Worm (Caenorhabditis elegans) whole organism, L1 larva: ENCODE results near the gene hrg-10.
A peak's percentile ranks its signal among the peaks of the same experiment; 100 is the strongest.

Source experiments
- C16A3.4 ChIP-seq: fragments of 150-350 bp; optimal IDR thresholded peaks from 2 replicates; lab custom pipeline; 2014; ENCODE audit warnings: missing biosample characterization, missing genetic modification characterization
- F16B12.6 ChIP-seq: fragments of 150-350 bp; optimal IDR thresholded peaks from 2 replicates; lab custom pipeline; 2014; ENCODE audit warnings: missing biosample characterization, missing genetic modification characterization
- aha-1 ChIP-seq: fragments of 150-350 bp; optimal IDR thresholded peaks from 2 replicates; lab custom pipeline; 2014; ENCODE audit warnings: missing biosample characterization, missing genetic modification characterization
- ama-1 ChIP-seq: fragments of 150-350 bp; optimal IDR thresholded peaks from 2 replicates; lab custom pipeline; 2014
- ceh-8 ChIP-seq: fragments of 200-800 bp; sonication (Bioruptor generic); optimal IDR thresholded peaks from 2 replicates; lab custom pipeline; 2018; ENCODE audit warnings: mild to moderate bottlenecking, missing genetic modification characterization, moderate library complexity, missing compliant biosample characterization
- ceh-88 ChIP-seq: fragments of 200-800 bp; sonication (Bioruptor generic); IDR thresholded peaks from 2 replicates; pipeline ENCODE4 v1.3.6; 2022; ENCODE audit warnings: missing genetic modification characterization, missing compliant biosample characterization
- dpl-1 ChIP-seq, 3 experiments: fragments of 150-350 bp in 2 of 3; sonication (generic microtip) in 1 of 3; optimal IDR thresholded peaks; 2 replicates each; lab custom pipeline; 2014 to 2017; ENCODE audit warnings: missing biosample characterization in 3 of 3, missing genetic modification characterization in 3 of 3, missing genetic modification reagents in 3 of 3
- dsc-1 ChIP-seq: sonication (generic microtip); optimal IDR thresholded peaks from 2 replicates; lab custom pipeline; 2016; ENCODE audit warnings: mild to moderate bottlenecking, missing genetic modification characterization, missing compliant biosample characterization
- efl-1 ChIP-seq, 4 experiments: fragments of 150-350 bp; optimal IDR thresholded peaks in 3 of 4; peaks in 1 of 4; 1 replicate in 1 of 4; 2 replicates in 3 of 4; lab custom pipeline; 2014; ENCODE audit warnings: missing biosample characterization in 2 of 4, missing genetic modification characterization in 2 of 4, missing genetic modification reagents in 2 of 4
- efl-3 ChIP-seq: fragments of 200-800 bp; sonication (Bioruptor generic); optimal IDR thresholded peaks from 2 replicates; lab custom pipeline; 2018; ENCODE audit warnings: mild to moderate bottlenecking, missing genetic modification characterization, missing compliant biosample characterization
- egl-13 ChIP-seq: sonication (generic microtip); optimal IDR thresholded peaks from 2 replicates; lab custom pipeline; 2016; ENCODE audit warnings: missing genotype, missing genetic modification reagents, missing genetic modification characterization, missing compliant biosample characterization
- elt-2 ChIP-seq: sonication (generic microtip); optimal IDR thresholded peaks from 2 replicates; lab custom pipeline; 2016; ENCODE audit warnings: missing genetic modification characterization, mild to moderate bottlenecking, inconsistent platforms, missing compliant biosample characterization, missing genetic modification reagents
- elt-3 ChIP-seq, 6 experiments: fragments of 150-350 bp in 1 of 6; sonication (generic microtip); optimal IDR thresholded peaks; 2 replicates each; lab custom pipeline; 2017 to 2018; ENCODE audit warnings: missing biosample characterization in 6 of 6, missing genetic modification characterization in 6 of 6, inconsistent platforms in 1 of 6
- fkh-10 ChIP-seq: sonication (generic microtip); optimal IDR thresholded peaks from 2 replicates; lab custom pipeline; 2017; ENCODE audit warnings: missing biosample characterization, missing genetic modification reagents, missing genetic modification characterization
- fkh-4 ChIP-seq: sonication (generic microtip); optimal IDR thresholded peaks from 2 replicates; lab custom pipeline; 2016; ENCODE audit warnings: missing compliant biosample characterization, missing genetic modification characterization, borderline replicate concordance
- fkh-8 ChIP-seq: sonication (generic microtip); optimal IDR thresholded peaks from 2 replicates; lab custom pipeline; 2016; ENCODE audit warnings: mild to moderate bottlenecking, missing genetic modification characterization, missing compliant biosample characterization
- fos-1 ChIP-seq: fragments of 150-350 bp; optimal IDR thresholded peaks from 2 replicates; lab custom pipeline; 2014; ENCODE audit warnings: missing biosample characterization, missing genetic modification characterization
- grh-1 ChIP-seq: fragments of 200-800 bp; sonication (Bioruptor generic); IDR thresholded peaks from 2 replicates; pipeline ENCODE4 v1.3.6; 2022; ENCODE audit warnings: missing genetic modification reagents, missing genetic modification characterization, missing compliant biosample characterization
- hlh-17 ChIP-seq: fragments of 200-800 bp; sonication (Bioruptor generic); optimal IDR thresholded peaks from 2 replicates; lab custom pipeline; 2018; ENCODE audit warnings: missing genetic modification characterization, mild to moderate bottlenecking, missing compliant biosample characterization, moderate library complexity, borderline replicate concordance
- jun-1 ChIP-seq: fragments of 150-350 bp; optimal IDR thresholded peaks from 2 replicates; lab custom pipeline; 2014; ENCODE audit warnings: missing biosample characterization, missing genetic modification reagents, missing genetic modification characterization
- lin-13 ChIP-seq: fragments of 150-350 bp; optimal IDR thresholded peaks from 2 replicates; lab custom pipeline; 2014; ENCODE audit warnings: missing biosample characterization, missing genetic modification reagents, missing genetic modification characterization
- lin-14 ChIP-seq: fragments of 200-800 bp; sonication (Bioruptor generic); optimal IDR thresholded peaks from 2 replicates; lab custom pipeline; 2018; ENCODE audit warnings: mild to moderate bottlenecking, missing genetic modification characterization, moderate library complexity, missing compliant biosample characterization
- lin-15B ChIP-seq: fragments of 150-350 bp; sonication (generic microtip); optimal IDR thresholded peaks from 3 replicates; lab custom pipeline; 2014; ENCODE audit warnings: missing biosample characterization, missing genetic modification characterization
- lin-35 ChIP-seq, 2 experiments: fragments of 150-350 bp; optimal IDR thresholded peaks; 2 replicates each; lab custom pipeline; 2014; ENCODE audit warnings: missing biosample characterization in 2 of 2, missing genetic modification characterization in 2 of 2, missing genetic modification reagents in 2 of 2
- lir-3 ChIP-seq: sonication (generic microtip); optimal IDR thresholded peaks from 2 replicates; lab custom pipeline; 2016; ENCODE audit warnings: mild to moderate bottlenecking, missing genetic modification characterization, moderate library complexity, missing compliant biosample characterization; ENCODE audit not compliant: poor library complexity
- mab-9 ChIP-seq: fragments of 200-800 bp; sonication (Bioruptor generic); IDR thresholded peaks from 2 replicates; pipeline ENCODE4 v1.3.6; 2022; ENCODE audit warnings: missing genetic modification reagents, missing genetic modification characterization, missing compliant biosample characterization
- mep-1 ChIP-seq: fragments of 150-350 bp; optimal IDR thresholded peaks from 2 replicates; lab custom pipeline; 2014; ENCODE audit warnings: missing biosample characterization, missing genetic modification characterization
- nhr-12 ChIP-seq: sonication (generic microtip); optimal IDR thresholded peaks from 2 replicates; lab custom pipeline; 2017; ENCODE audit warnings: missing biosample characterization, missing genetic modification characterization
- nhr-20 ChIP-seq: sonication (generic microtip); optimal IDR thresholded peaks from 2 replicates; lab custom pipeline; 2016; ENCODE audit warnings: mild to moderate bottlenecking, missing genetic modification characterization, missing compliant biosample characterization
- nhr-28 ChIP-seq: fragments of 150-350 bp; optimal IDR thresholded peaks from 2 replicates; lab custom pipeline; 2014; ENCODE audit warnings: missing biosample characterization, missing genetic modification characterization
- nhr-47 ChIP-seq: sonication (generic microtip); optimal IDR thresholded peaks from 2 replicates; lab custom pipeline; 2016; ENCODE audit warnings: mild to moderate bottlenecking, missing genetic modification characterization, moderate library complexity, missing compliant biosample characterization
- nhr-71 ChIP-seq: sonication (generic microtip); optimal IDR thresholded peaks from 2 replicates; lab custom pipeline; 2016; ENCODE audit warnings: mild to moderate bottlenecking, missing genetic modification characterization, moderate library complexity, missing compliant biosample characterization
- nhr-84 ChIP-seq: sonication (generic microtip); optimal IDR thresholded peaks from 2 replicates; lab custom pipeline; 2017; ENCODE audit warnings: missing biosample characterization, missing genetic modification characterization
- nhr-85 ChIP-seq: sonication (generic microtip); peaks from one replicate; lab custom pipeline; 2016; ENCODE audit warnings: missing genetic modification characterization, inconsistent platforms, missing compliant biosample characterization
- pag-3 ChIP-seq: sonication (generic microtip); optimal IDR thresholded peaks from 2 replicates; lab custom pipeline; 2017; ENCODE audit warnings: missing genetic modification characterization, mild to moderate bottlenecking, missing compliant biosample characterization, antibody characterized with exemption, borderline replicate concordance; ENCODE audit not compliant: insufficient read depth
- pqm-1 ChIP-seq: sonication (generic microtip); optimal IDR thresholded peaks from 3 replicates; lab custom pipeline; 2017; ENCODE audit warnings: missing biosample characterization, missing genetic modification characterization
- rnt-1 ChIP-seq: sonication (generic microtip); optimal IDR thresholded peaks from 2 replicates; lab custom pipeline; 2016; ENCODE audit warnings: mild to moderate bottlenecking, missing genetic modification characterization, moderate library complexity, missing compliant biosample characterization
- skn-1 ChIP-seq: fragments of 150-350 bp; optimal IDR thresholded peaks from 2 replicates; lab custom pipeline; 2014; ENCODE audit warnings: missing biosample characterization, missing genetic modification characterization
- snu-23 ChIP-seq: sonication (generic microtip); optimal IDR thresholded peaks from 2 replicates; lab custom pipeline; 2016; ENCODE audit warnings: missing genetic modification characterization, missing compliant biosample characterization
- sox-4 ChIP-seq: sonication (generic microtip); optimal IDR thresholded peaks from 2 replicates; lab custom pipeline; 2016; ENCODE audit warnings: missing genetic modification characterization, missing compliant biosample characterization
- sup-37 ChIP-seq: fragments of 200-800 bp; sonication (Bioruptor generic); optimal IDR thresholded peaks from 2 replicates; lab custom pipeline; 2018; ENCODE audit warnings: mild to moderate bottlenecking, missing genetic modification characterization, missing compliant biosample characterization
- swsn-7 ChIP-seq: sonication (generic microtip); optimal IDR thresholded peaks from 2 replicates; lab custom pipeline; 2016; ENCODE audit warnings: missing genetic modification characterization, missing compliant biosample characterization
- tbx-2 ChIP-seq: sonication (generic microtip); optimal IDR thresholded peaks from 2 replicates; lab custom pipeline; 2016; ENCODE audit warnings: missing genetic modification characterization, missing compliant biosample characterization
- unc-130 ChIP-seq: fragments of 150-350 bp; optimal IDR thresholded peaks from 2 replicates; lab custom pipeline; 2017; ENCODE audit warnings: missing biosample characterization, missing genetic modification characterization, inconsistent platforms
- unc-86 ChIP-seq: sonication (generic microtip); optimal IDR thresholded peaks from 2 replicates; lab custom pipeline; 2016; ENCODE audit warnings: missing genetic modification characterization, missing compliant biosample characterization
- xbp-1 ChIP-seq: sonication (generic microtip); optimal IDR thresholded peaks from 2 replicates; lab custom pipeline; 2016; ENCODE audit warnings: missing genetic modification characterization, missing compliant biosample characterization
- ztf-11 ChIP-seq, 2 experiments: sonication (generic microtip); optimal IDR thresholded peaks; 2 replicates each; lab custom pipeline; 2016 to 2017; ENCODE audit warnings: missing genetic modification characterization in 2 of 2, missing biosample characterization in 1 of 2, missing compliant biosample characterization in 1 of 2
- ztf-4 ChIP-seq: fragments of 150-350 bp; optimal IDR thresholded peaks from 2 replicates; lab custom pipeline; 2014; ENCODE audit warnings: missing biosample characterization, missing genetic modification characterization

The hrg-10 gene

ce11 chrV:18969590-18970105 is 12.5 kb upstream of the hrg-10 start, which contains the start of gene Y39B6A.42:
Gene Y39B6A.42 (minus strand): TSS chrV:18969640.
- TF ChIP-seq snu-23 = no peak
- no peak for TF ChIP-seq dsc-1 (tag; lab: Kevin White, UChicago)
- TF ChIP-seq ztf-11 (tag; optimal IDR thresholded peaks at IDR 0.05; lab: Kevin White, UChicago) = no peak

ce11 chrV:18967479-18968056 is 10.5 kb upstream of the hrg-10 start, which contains the start of gene Y39B6A.43:
Gene Y39B6A.43 (minus strand): TSS chrV:18967829.
- no peak for TF ChIP-seq nhr-28 (tag; lab: Kevin White, UChicago)
- TF ChIP-seq jun-1 (tag; lab: Kevin White, UChicago) = peak; percentile 96
- no peak for TF ChIP-seq nhr-84 (tag; lab: Kevin White, UChicago)
- peak; percentile 86 for TF ChIP-seq ceh-88 (GFP tag; lab: Robert Waterston, UW)
- TF ChIP-seq ama-1 (lab: Kevin White, UChicago) = peak; percentile 17
- TF ChIP-seq sup-37 (GFP tag; lab: Kevin White, UChicago) = peak; percentile 80
- peak; percentile 99 to 100 for TF ChIP-seq efl-1 (optimal IDR thresholded peaks at IDR 0.05; lab: Kevin White, UChicago)
- peak; percentile 93 to 100 for TF ChIP-seq efl-1 (GFP tag; optimal IDR thresholded peaks at IDR 0.05 in 1 of 2; lab: Kevin White, UChicago)
- peak; percentile 95 for TF ChIP-seq nhr-20
- peak; percentile 98 to 100 for TF ChIP-seq lin-35 (GFP tag; optimal IDR thresholded peaks at IDR 0.05; lab: Kevin White, UChicago)
- peak; percentile 98 for TF ChIP-seq nhr-47 (tag; lab: Kevin White, UChicago)
- TF ChIP-seq tbx-2 = peak; percentile 95
- TF ChIP-seq grh-1 (GFP tag; lab: Robert Waterston, UW) = peak; percentile 94
- TF ChIP-seq efl-3 (GFP tag; lab: Kevin White, UChicago) = peak; percentile 42
- TF ChIP-seq fkh-10 (GFP tag; lab: Kevin White, UChicago) = peak; percentile 96
- TF ChIP-seq lin-15B = peak; percentile 97
- peak; percentile 89 for TF ChIP-seq egl-13 (tag; lab: Kevin White, UChicago)
- peak; percentile 66 for TF ChIP-seq sox-4 (tag; lab: Kevin White, UChicago)
- TF ChIP-seq pqm-1 (tag; lab: Kevin White, UChicago) = peak; percentile 80
- peak; percentile 82 for TF ChIP-seq skn-1 (tag; lab: Kevin White, UChicago)
- TF ChIP-seq lir-3 (tag; lab: Kevin White, UChicago) = peak; percentile 85
- TF ChIP-seq unc-130 (tag; lab: Kevin White, UChicago) = peak; percentile 86
- TF ChIP-seq rnt-1 = peak; percentile 98
- peak; percentile 98 for TF ChIP-seq fkh-8
- TF ChIP-seq fos-1 = peak; percentile 91
- peak; percentile 93 for TF ChIP-seq xbp-1
- peak; percentile 91 for TF ChIP-seq mab-9 (GFP tag; lab: Robert Waterston, UW)
- TF ChIP-seq elt-3 (tag; optimal IDR thresholded peaks at IDR 0.05; lab: Kevin White, UChicago) = peak in 4 of 6 experiments; percentile 58 to 90 (median 70)
- TF ChIP-seq lin-13 (GFP tag; lab: Kevin White, UChicago) = peak; percentile 99
- TF ChIP-seq nhr-71 (tag; lab: Kevin White, UChicago) = peak; percentile 98
- TF ChIP-seq ceh-8 (GFP tag; lab: Kevin White, UChicago) = peak; percentile 84
- peak; percentile 90 for TF ChIP-seq dsc-1 (tag; lab: Kevin White, UChicago)
- TF ChIP-seq nhr-85 (tag; lab: Kevin White, UChicago) = peak; percentile 97
- TF ChIP-seq dpl-1 (GFP tag; optimal IDR thresholded peaks at IDR 0.05; lab: Kevin White, UChicago) = peak; percentile 98 to 99 (median 98)
- peak; percentile 96 for TF ChIP-seq swsn-7 (tag; lab: Kevin White, UChicago)
- no peak for TF ChIP-seq nhr-12 (tag; lab: Kevin White, UChicago)
- peak; percentile 95 for TF ChIP-seq snu-23
- peak; percentile 94 for TF ChIP-seq aha-1 (tag; lab: Kevin White, UChicago)
- TF ChIP-seq lin-14 (GFP tag; lab: Kevin White, UChicago) = peak; percentile 97
- peak; percentile 91 for TF ChIP-seq ztf-4 (tag; lab: Kevin White, UChicago)
- no peak for TF ChIP-seq pag-3
- TF ChIP-seq mep-1 (tag; lab: Kevin White, UChicago) = peak; percentile 93
- peak; percentile 96 for TF ChIP-seq unc-86 (tag; lab: Kevin White, UChicago)
- peak; percentile 98 for TF ChIP-seq C16A3.4 (tag; lab: Kevin White, UChicago)
- peak; percentile 85 for TF ChIP-seq elt-2 (tag; lab: Kevin White, UChicago)
- TF ChIP-seq fkh-4 (tag; lab: Kevin White, UChicago) = peak; percentile 75
- peak; percentile 63 for TF ChIP-seq F16B12.6
- TF ChIP-seq hlh-17 (GFP tag; lab: Kevin White, UChicago) = peak; percentile 68
